Worm (Caenorhabditis elegans) whole organism, L2 larva: ENCODE data around the gene col-95.

ENCODE experiments used
- C34F6.9 ChIP-seq: fragments of 150-350 bp; optimal IDR thresholded peaks from 2 replicates; lab custom pipeline; 2014; ENCODE audit warnings: missing biosample characterization, missing genetic modification characterization
- F13H6.1 ChIP-seq: sonication (generic microtip); optimal IDR thresholded peaks from 2 replicates; lab custom pipeline; 2016; ENCODE audit warnings: missing genetic modification characterization, missing compliant biosample characterization
- R02D3.7 ChIP-seq: fragments of 150-350 bp; optimal IDR thresholded peaks from 2 replicates; lab custom pipeline; 2014; ENCODE audit warnings: missing biosample characterization, missing genetic modification characterization
- ZK546.5 ChIP-seq: sonication (generic microtip); optimal IDR thresholded peaks from 2 replicates; lab custom pipeline; 2017; ENCODE audit warnings: missing biosample characterization, missing genetic modification characterization
- alr-1 ChIP-seq: fragments of 150-350 bp; optimal IDR thresholded peaks from 2 replicates; lab custom pipeline; 2014; ENCODE audit warnings: missing biosample characterization, missing genetic modification characterization
- aly-2 ChIP-seq: fragments of 150-350 bp; optimal IDR thresholded peaks from 2 replicates; lab custom pipeline; 2014; ENCODE audit warnings: missing biosample characterization, missing genetic modification characterization
- ceh-82 ChIP-seq: fragments of 150-350 bp; optimal IDR thresholded peaks from 2 replicates; lab custom pipeline; 2014; ENCODE audit warnings: missing biosample characterization, missing genetic modification characterization
- crh-2 ChIP-seq: sonication (generic microtip); optimal IDR thresholded peaks from 2 replicates; lab custom pipeline; 2017; ENCODE audit warnings: missing biosample characterization, missing genetic modification characterization
- dmd-4 ChIP-seq: sonication (generic microtip); optimal IDR thresholded peaks from 2 replicates; lab custom pipeline; 2017; ENCODE audit warnings: missing biosample characterization, missing genetic modification characterization
- egl-27 ChIP-seq: sonication (generic microtip); optimal IDR thresholded peaks from 3 replicates; lab custom pipeline; 2017; ENCODE audit warnings: missing biosample characterization, missing genetic modification reagents, missing genetic modification characterization
- elt-1 ChIP-seq: fragments of 150-350 bp; optimal IDR thresholded peaks from 2 replicates; lab custom pipeline; 2014; ENCODE audit warnings: missing biosample characterization, missing genetic modification characterization
- fos-1 ChIP-seq: fragments of 150-350 bp; optimal IDR thresholded peaks from 2 replicates; lab custom pipeline; 2014; ENCODE audit warnings: missing biosample characterization, missing genetic modification characterization
- gmeb-1 ChIP-seq: fragments of 150-350 bp; optimal IDR thresholded peaks from 2 replicates; lab custom pipeline; 2014; ENCODE audit warnings: missing biosample characterization, missing genetic modification characterization
- lin-11 ChIP-seq: fragments of 150-350 bp; sonication (generic microtip); optimal IDR thresholded peaks from 2 replicates; lab custom pipeline; 2014; ENCODE audit warnings: missing biosample characterization, missing genetic modification characterization, inconsistent platforms, mixed read lengths
- lin-39 ChIP-seq: fragments of 150-350 bp; optimal IDR thresholded peaks from 2 replicates; lab custom pipeline; 2014; ENCODE audit warnings: missing biosample characterization, missing genetic modification reagents, missing genetic modification characterization
- lsy-2 ChIP-seq, 2 experiments: fragments of 150-350 bp in 1 of 2; sonication (generic microtip) in 1 of 2; optimal IDR thresholded peaks; 2 replicates each; lab custom pipeline; 2014 to 2017; ENCODE audit warnings: missing biosample characterization in 2 of 2, missing genetic modification characterization in 2 of 2
- mab-5 ChIP-seq: fragments of 150-350 bp; optimal IDR thresholded peaks from 2 replicates; lab custom pipeline; 2014; ENCODE audit warnings: missing biosample characterization, missing genetic modification characterization
- mbf-1 ChIP-seq: sonication (generic microtip); optimal IDR thresholded peaks from 2 replicates; lab custom pipeline; 2017; ENCODE audit warnings: missing biosample characterization, missing genetic modification characterization
- nhr-11 ChIP-seq: fragments of 150-350 bp; optimal IDR thresholded peaks from 2 replicates; lab custom pipeline; 2014; ENCODE audit warnings: missing biosample characterization, missing genetic modification characterization
- nhr-12 ChIP-seq: fragments of 150-350 bp; optimal IDR thresholded peaks from 2 replicates; lab custom pipeline; 2014; ENCODE audit warnings: missing biosample characterization, missing genetic modification characterization
- nhr-129 ChIP-seq: fragments of 150-350 bp; optimal IDR thresholded peaks from 2 replicates; lab custom pipeline; 2014; ENCODE audit warnings: missing biosample characterization, missing genetic modification characterization
- nhr-21 ChIP-seq: fragments of 150-350 bp; optimal IDR thresholded peaks from 2 replicates; lab custom pipeline; 2014; ENCODE audit warnings: missing biosample characterization, missing genetic modification characterization
- nhr-23 ChIP-seq: fragments of 150-350 bp; optimal IDR thresholded peaks from 2 replicates; lab custom pipeline; 2014; ENCODE audit warnings: missing biosample characterization, missing genetic modification reagents, missing genetic modification characterization
- nhr-237 ChIP-seq: fragments of 150-350 bp; optimal IDR thresholded peaks from 2 replicates; lab custom pipeline; 2014; ENCODE audit warnings: missing biosample characterization, missing genetic modification characterization
- nhr-6 ChIP-seq: fragments of 150-350 bp; optimal IDR thresholded peaks from 2 replicates; lab custom pipeline; 2014; ENCODE audit warnings: missing biosample characterization, missing genetic modification characterization
- sem-4 ChIP-seq: fragments of 150-350 bp; optimal IDR thresholded peaks from 2 replicates; lab custom pipeline; 2014; ENCODE audit warnings: missing biosample characterization, missing genetic modification reagents, missing genetic modification characterization
- sma-3 ChIP-seq: sonication (generic microtip); optimal IDR thresholded peaks from 2 replicates; lab custom pipeline; 2016; ENCODE audit warnings: missing genetic modification reagents, missing genetic modification characterization, missing compliant biosample characterization
- snpc-4 ChIP-seq: fragments of 150-350 bp; optimal IDR thresholded peaks from 2 replicates; lab custom pipeline; 2014; ENCODE audit warnings: missing biosample characterization, missing genetic modification characterization
- unc-39 ChIP-seq: fragments of 150-350 bp; optimal IDR thresholded peaks from 2 replicates; lab custom pipeline; 2014; ENCODE audit warnings: missing biosample characterization, missing genetic modification characterization
- unc-55 ChIP-seq: fragments of 150-350 bp; sonication (generic microtip); optimal IDR thresholded peaks from 3 replicates; lab custom pipeline; 2014; ENCODE audit warnings: missing biosample characterization, missing genetic modification reagents, missing genetic modification characterization
- unc-62 ChIP-seq: fragments of 150-350 bp; optimal IDR thresholded peaks from 2 replicates; lab custom pipeline; 2014; ENCODE audit warnings: missing biosample characterization, missing genetic modification reagents, missing genetic modification characterization
- zag-1 ChIP-seq: fragments of 150-350 bp; optimal IDR thresholded peaks from 2 replicates; lab custom pipeline; 2014; ENCODE audit warnings: missing biosample characterization, missing genetic modification characterization
- ztf-1 ChIP-seq: fragments of 200-800 bp; sonication (Bioruptor generic); conservative IDR thresholded peaks from 2 replicates; pipeline ENCODE4 v1.3.6; 2022; ENCODE audit warnings: missing genetic modification characterization, missing compliant biosample characterization
- ztf-11 ChIP-seq: sonication (generic microtip); optimal IDR thresholded peaks from 2 replicates; lab custom pipeline; 2017; ENCODE audit warnings: missing biosample characterization, missing genetic modification characterization

col-95 gene

ce11 chrIII:11703006-11703775 is 603 bp upstream of the col-95 start:
- TF ChIP-seq nhr-12 (tag; lab: Kevin White, UChicago) (no peak), fos-1 (no peak), egl-27 (tag; lab: Kevin White, UChicago) (no peak), alr-1 (tag; lab: Kevin White, UChicago) (no peak), F13H6.1 (tag; lab: Kevin White, UChicago) (no peak), ztf-1 (no peak), lin-39 (no peak), C34F6.9 (no peak), sem-4 (no peak)
- TF ChIP-seq, all 48 proteins: peak for 0

DNA sequence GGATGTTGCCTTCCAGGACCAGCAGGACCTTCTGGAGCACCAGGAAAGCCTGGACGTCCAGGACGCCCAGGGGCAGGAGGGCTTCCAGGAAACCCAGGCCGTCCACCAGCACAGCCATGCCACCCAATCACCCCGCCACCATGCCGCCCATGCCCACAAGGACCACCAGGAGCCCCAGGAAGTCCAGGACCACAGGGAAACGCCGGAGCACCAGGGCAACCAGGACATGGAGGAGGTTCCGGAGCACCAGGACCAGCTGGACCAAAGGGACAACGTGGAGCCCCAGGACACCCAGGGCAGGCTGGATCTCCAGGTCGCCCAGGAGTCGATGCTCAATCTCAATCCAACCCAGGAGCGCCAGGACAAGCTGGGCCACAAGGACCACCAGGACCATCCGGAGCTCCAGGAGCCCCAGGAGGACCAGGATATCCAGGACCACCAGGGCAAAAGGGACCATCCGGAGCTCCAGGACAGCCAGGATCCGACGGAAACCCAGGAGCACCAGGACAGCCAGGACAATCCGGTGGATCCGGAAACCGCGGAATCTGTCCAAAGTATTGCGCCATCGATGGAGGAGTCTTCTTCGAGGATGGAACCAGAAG is 684 bp downstream of the col-95 start:
- no peak for TF ChIP-seq unc-39
- TF ChIP-seq zag-1, result no peak
- no peak for TF ChIP-seq nhr-237 (tag; lab: Kevin White, UChicago)
- TF ChIP-seq sma-3 (GFP tag; lab: Kevin White, UChicago), result no peak
- no peak for TF ChIP-seq elt-1 (tag; lab: Kevin White, UChicago)
- no peak for TF ChIP-seq ZK546.5 (tag; lab: Kevin White, UChicago)
- TF ChIP-seq gmeb-1, result no peak
- TF ChIP-seq nhr-6 (tag; lab: Kevin White, UChicago), result no peak
- no peak for TF ChIP-seq C34F6.9
- no peak for TF ChIP-seq nhr-23
- TF ChIP-seq alr-1 (tag; lab: Kevin White, UChicago), result no peak
- no peak for TF ChIP-seq nhr-21
- no peak for TF ChIP-seq unc-55 (GFP tag; lab: Kevin White, UChicago)
- no peak for TF ChIP-seq nhr-11 (tag; lab: Kevin White, UChicago)
- TF ChIP-seq, all 48 proteins: peak for 0

- TF ChIP-seq mab-5 (tag; lab: Kevin White, UChicago) (no peak), ztf-11 (tag; lab: Kevin White, UChicago) (no peak), nhr-11 (tag; lab: Kevin White, UChicago) (no peak), nhr-12 (tag; lab: Kevin White, UChicago) (no peak), lin-39 (no peak), unc-62 (GFP tag; lab: Kevin White, UChicago) (no peak), nhr-129 (tag; lab: Kevin White, UChicago) (no peak), fos-1 (no peak)
Observed at ce11 chrIII:11705930-11706329, 2.1 kb downstream of the col-95 start.

ce11 chrIII:11706665-11707064 is 2.9 kb downstream of the col-95 start, which contains the start of gene col-96:
TSS of gene col-96 (minus strand) at chrIII:11706765.
- TF ChIP-seq egl-27 (tag; lab: Kevin White, UChicago), result peak; percentile 49
- no peak for TF ChIP-seq C34F6.9

- TF ChIP-seq lin-39 (no peak), nhr-23 (no peak), alr-1 (tag; lab: Kevin White, UChicago) (no peak), crh-2 (tag; lab: Kevin White, UChicago) (no peak)
Observed at ce11 chrIII:11708722-11709121, 4.9 kb downstream of the col-95 start, which contains the start of gene Y41C4A.8. TSS of gene Y41C4A.8 (minus strand) at chrIII:11708822.

DNA sequence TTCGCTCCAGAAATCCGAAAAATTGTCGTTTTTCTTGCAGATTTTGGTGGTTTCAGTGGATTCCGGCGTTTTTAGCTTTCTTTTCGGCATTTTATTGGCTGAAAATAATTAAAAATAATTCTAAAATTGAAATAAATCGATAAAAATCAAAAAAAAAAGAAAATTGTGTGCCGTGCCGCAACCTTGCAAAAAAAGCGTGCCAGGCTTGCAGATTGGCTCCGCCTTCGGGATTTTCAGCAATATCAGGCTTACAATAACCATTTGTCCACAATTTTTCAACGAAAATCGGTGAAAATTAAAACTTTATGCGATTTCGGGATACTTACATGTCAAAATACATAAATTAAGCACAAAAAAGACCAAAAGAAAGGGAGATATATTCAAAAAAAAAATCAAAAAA is 14.8 kb downstream of the col-95 start, which contains the start of gene Y41C4A.9:
Y41C4A.9 (minus strand) TSS at position 98 of the 400 bp plus-strand sequence.
- TF ChIP-seq R02D3.7 (tag; lab: Kevin White, UChicago) (no peak), mab-5 (tag; lab: Kevin White, UChicago) (no peak), dmd-4 (tag; lab: Kevin White, UChicago) (no peak), unc-62 (GFP tag; lab: Kevin White, UChicago) (no peak), lin-39 (no peak), mbf-1 (no peak), alr-1 (tag; lab: Kevin White, UChicago) (no peak), gmeb-1 (no peak), lin-11 (tag; lab: Kevin White, UChicago) (no peak), sem-4 (no peak), snpc-4 (tag; lab: Kevin White, UChicago) (no peak), sma-3 (GFP tag; lab: Kevin White, UChicago) (no peak), ceh-82 (tag; lab: Kevin White, UChicago) (no peak), nhr-23 (no peak), lsy-2 (tag; optimal IDR thresholded peaks at IDR 0.05; lab: Kevin White, UChicago) (no peak), C34F6.9 (no peak), aly-2 (tag; lab: Kevin White, UChicago) (no peak)
